Fruit fly (Drosophila melanogaster): Measurements from ENCODE around the gene CG14304.

Gene CG14304

DNA sequence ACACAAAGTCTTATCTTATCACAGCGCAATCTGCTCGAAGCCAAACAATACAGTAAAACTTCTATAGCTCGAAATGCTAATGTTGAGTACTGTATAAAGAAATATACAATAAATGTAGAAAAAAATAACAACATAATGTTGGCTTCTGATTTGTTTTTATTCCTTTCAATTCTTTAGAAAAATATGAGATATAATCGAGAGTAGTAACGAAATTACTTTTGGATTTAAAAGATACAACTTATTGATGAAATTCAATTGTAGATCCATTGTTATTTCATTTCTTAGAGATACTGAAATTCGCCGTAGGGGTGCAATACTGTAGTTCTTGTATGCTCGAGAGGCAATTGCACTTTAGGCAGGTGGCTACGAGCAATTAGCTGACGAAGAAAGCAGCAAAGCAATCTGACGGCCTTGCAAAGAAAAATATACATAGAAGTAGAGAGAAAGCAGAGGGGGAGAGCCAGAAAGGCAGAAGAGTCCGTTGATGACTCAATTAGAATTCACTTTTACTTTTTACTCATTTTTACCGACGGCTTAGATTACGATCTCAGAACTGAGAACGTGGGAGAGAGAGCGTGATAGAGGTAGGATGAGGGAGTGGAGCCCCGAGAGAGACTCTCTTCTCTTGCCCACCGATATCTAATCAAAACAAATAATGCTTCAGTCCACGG is 49.4 kb upstream of the CG14304 start (continued):
- TF ChIP-seq klu (GFP tag; IDR thresholded peaks at IDR 0.05), result peak; percentile 20; the same call in 1 of the 2 replicates
- peak; percentile 70 for TF ChIP-seq unpg (GFP tag; optimal IDR thresholded peaks at IDR 0.05)
- no peak for TF ChIP-seq Rfx (GFP tag; IDR thresholded peaks at IDR 0.05)
- TF ChIP-seq slp2 (GFP tag; optimal IDR thresholded peaks at IDR 0.05), result peak; percentile 27
- no peak for TF ChIP-seq hkb (optimal IDR thresholded peaks at IDR 0.05)
- peak; percentile 70; the same call in 1 of the 2 replicates for TF ChIP-seq hkb (GFP tag; IDR thresholded peaks at IDR 0.05)
- no peak for TF ChIP-seq pan (optimal IDR thresholded peaks at IDR 0.05)
- peak in 1 of 2 experiments; percentile 26 for TF ChIP-seq pan (GFP tag; optimal IDR thresholded peaks at IDR 0.05 in 1 of 2, IDR thresholded peaks at IDR 0.05 in 1 of 2)
- TF ChIP-seq CG7963 (GFP tag; IDR thresholded peaks at IDR 0.05; ENCODE audit: partially characterized antibody), result no peak
- 0 out of 2 replicates have a peak, but pooled peaks have one; percentile 16 for TF ChIP-seq wdn (GFP tag; IDR thresholded peaks at IDR 0.05)
- TF ChIP-seq Vsx1 (GFP tag; optimal IDR thresholded peaks at IDR 0.05), result peak; percentile 63
- peak; percentile 0 for TF ChIP-seq Six4 (GFP tag; optimal IDR thresholded peaks at IDR 0.05)
- TF ChIP-seq CG3407 (GFP tag; optimal IDR thresholded peaks at IDR 0.05), result peak; percentile 29
- no peak for TF ChIP-seq CG15514 (GFP tag; optimal IDR thresholded peaks at IDR 0.05)
- TF ChIP-seq Aef1 (GFP tag; IDR thresholded peaks at IDR 0.05), result peak; percentile 29; the same call in 1 of the 3 replicates
- TF ChIP-seq CG15269 (tag; optimal IDR thresholded peaks at IDR 0.05), result peak; percentile 50
- TF ChIP-seq Xrp1 (GFP tag; IDR thresholded peaks at IDR 0.05), result peak; percentile 44
- TF ChIP-seq gem (tag; optimal IDR thresholded peaks at IDR 0.05), result peak; percentile 84
- peak; percentile 73 for TF ChIP-seq CG18262 (tag; optimal IDR thresholded peaks at IDR 0.05)
- peak; percentile 8 for TF ChIP-seq CG12942 (GFP tag; optimal IDR thresholded peaks at IDR 0.05)
- no peak for TF ChIP-seq CG12071 (GFP tag; optimal IDR thresholded peaks at IDR 0.05)
- TF ChIP-seq CG10979 (tag; optimal IDR thresholded peaks at IDR 0.05), result peak; percentile 34
- peak; percentile 45 for TF ChIP-seq lmd (GFP tag; IDR thresholded peaks at IDR 0.05)
- peak; percentile 36 for TF ChIP-seq az2 (GFP tag; optimal IDR thresholded peaks at IDR 0.05)
- no peak for TF ChIP-seq CG7745 (tag; optimal IDR thresholded peaks at IDR 0.05)
- peak; percentile 37 for TF ChIP-seq Sox100B (GFP tag; optimal IDR thresholded peaks at IDR 0.05)
- TF ChIP-seq nerfin-1 (tag; optimal IDR thresholded peaks at IDR 0.05), result peak; percentile 76
- peak; percentile 16 for TF ChIP-seq D19A (tag; optimal IDR thresholded peaks at IDR 0.05)
- peak; percentile 91 for TF ChIP-seq CG2678 (tag; optimal IDR thresholded peaks at IDR 0.05)
- TF ChIP-seq Dll (GFP tag; IDR thresholded peaks at IDR 0.05; ENCODE audit: partially characterized antibody), result 0 out of 4 replicates have a peak, but pooled peaks have one; percentile 31
- TF ChIP-seq CG11504 (tag; optimal IDR thresholded peaks at IDR 0.05), result peak; percentile 58
- no peak for TF ChIP-seq Spps (tag; optimal IDR thresholded peaks at IDR 0.05)
- TF ChIP-seq CG11093 (GFP tag; IDR thresholded peaks at IDR 0.05), result 0 out of 3 replicates have a peak, but pooled peaks have one; percentile 37
- TF ChIP-seq Ada2b (GFP tag; IDR thresholded peaks at IDR 0.05), result no peak
- TF ChIP-seq B-H1 (GFP tag; IDR thresholded peaks at IDR 0.05), result no peak
- TF ChIP-seq zfh1 (GFP tag; IDR thresholded peaks at IDR 0.05), result peak; percentile 40; the same call in 1 of the 3 replicates
- peak; percentile 29; the same call in 1 of the 2 replicates for TF ChIP-seq MBD-R2 (GFP tag; IDR thresholded peaks at IDR 0.05)
- peak; percentile 71 for TF ChIP-seq CG31441 (GFP tag; IDR thresholded peaks at IDR 0.05)
- TF ChIP-seq CG6813 (GFP tag; optimal IDR thresholded peaks at IDR 0.05), result peak; percentile 24
- TF ChIP-seq ci (GFP tag; IDR thresholded peaks at IDR 0.05), result no peak; the same call in 2 of the 3 replicates
- no peak for TF ChIP-seq CG2116 (GFP tag; optimal IDR thresholded peaks at IDR 0.05)
- TF ChIP-seq peb (GFP tag; IDR thresholded peaks at IDR 0.05), result 0 out of 2 replicates have a peak, but pooled peaks have one; percentile 7
- no peak for TF ChIP-seq CG10147 (GFP tag; optimal IDR thresholded peaks at IDR 0.05)
- no peak for TF ChIP-seq Deaf1 (tag; optimal IDR thresholded peaks at IDR 0.05)
- TF ChIP-seq kni (GFP tag; optimal IDR thresholded peaks at IDR 0.05), result no peak
- peak; percentile 69 for TF ChIP-seq ind (GFP tag; optimal IDR thresholded peaks at IDR 0.05)
- no peak for TF ChIP-seq CG15479 (GFP tag; optimal IDR thresholded peaks at IDR 0.05)
- TF ChIP-seq wek (GFP tag; optimal IDR thresholded peaks at IDR 0.05), result no peak
- peak; percentile 24 for TF ChIP-seq CG1602 (GFP tag; optimal IDR thresholded peaks at IDR 0.05)
